Worm (Caenorhabditis elegans): ENCODE measurements around the gene flp-25.

flp-25 gene

ce11 chrIII:9322010-9322409 lies 39.3 kb upstream of the flp-25 start, which contains the start of gene cpb-1:
Gene cpb-1, plus strand, starts transcription at chrIII:9322310.
- TF ChIP-seq ceh-31 (tag; optimal IDR thresholded peaks at IDR 0.05) (no peak), C38D4.7 (GFP tag; optimal IDR thresholded peaks at IDR 0.05) (no peak), ceh-30 (tag; optimal IDR thresholded peaks at IDR 0.05) (no peak)

ce11 chrIII:9324724-9325123 lies 36.6 kb upstream of the flp-25 start, which contains the start of gene C40H1.7:
Gene C40H1.7, plus strand, starts transcription at chrIII:9325024.
- TF ChIP-seq ttx-3 (tag; optimal IDR thresholded peaks at IDR 0.05): no peak
- TF ChIP-seq unc-3 (GFP tag; conservative IDR thresholded peaks at IDR 0.05): no peak
- no peak for TF ChIP-seq unc-3 (tag; optimal IDR thresholded peaks at IDR 0.05)
- TF ChIP-seq hlh-8 (tag; optimal IDR thresholded peaks at IDR 0.05): no peak
- TF ChIP-seq elt-2 (tag; optimal IDR thresholded peaks at IDR 0.05): no peak
- TF ChIP-seq K09A11.1 (tag; optimal IDR thresholded peaks at IDR 0.05; ENCODE audit: insufficient read depth): no peak
- no peak for TF ChIP-seq tbx-2 (tag; optimal IDR thresholded peaks at IDR 0.05)
- no peak for TF ChIP-seq K02D7.2 (tag; optimal IDR thresholded peaks at IDR 0.05)
- no peak for TF ChIP-seq ahr-1 (tag; optimal IDR thresholded peaks at IDR 0.05)
- TF ChIP-seq ceh-9 (tag; optimal IDR thresholded peaks at IDR 0.05): no peak
- TF ChIP-seq odd-2 (tag; optimal IDR thresholded peaks at IDR 0.05): no peak
- TF ChIP-seq ceh-24 (tag; optimal IDR thresholded peaks at IDR 0.05): no peak
- no peak for TF ChIP-seq ama-1 (optimal IDR thresholded peaks at IDR 0.05)

ce11 chrIII:9326528-9326927 lies 34.8 kb upstream of the flp-25 start:
- no peak for TF ChIP-seq tbx-7 (tag; optimal IDR thresholded peaks at IDR 0.05)
- no peak for TF ChIP-seq npax-4 (tag; optimal IDR thresholded peaks at IDR 0.05)
- TF ChIP-seq elt-2 (tag; optimal IDR thresholded peaks at IDR 0.05): peak; percentile 85
- TF ChIP-seq C08G9.2 (tag; optimal IDR thresholded peaks at IDR 0.05): no peak

- no peak for TF ChIP-seq ceh-14 (tag; optimal IDR thresholded peaks at IDR 0.05)
- TF ChIP-seq ceh-2 (tag; optimal IDR thresholded peaks at IDR 0.05): no peak
- no peak for TF ChIP-seq nhr-232 (tag; optimal IDR thresholded peaks at IDR 0.05)
- TF ChIP-seq unc-42 (tag; optimal IDR thresholded peaks at IDR 0.05): no peak
- no peak for TF ChIP-seq ets-4 (tag; optimal IDR thresholded peaks at IDR 0.05)
- no peak for TF ChIP-seq hlh-8 (tag; optimal IDR thresholded peaks at IDR 0.05)
Observed at ce11 chrIII:9327910-9328309, 33.4 kb upstream of the flp-25 start.

ce11 chrIII:9328732-9329131 lies 32.6 kb upstream of the flp-25 start:
- peak; percentile 23 for TF ChIP-seq ceh-18 (tag; optimal IDR thresholded peaks at IDR 0.05)
- no peak for TF ChIP-seq hlh-13 (GFP tag; optimal IDR thresholded peaks at IDR 0.05)
- no peak for TF ChIP-seq pqm-1 (tag; optimal IDR thresholded peaks at IDR 0.05)
- no peak for TF ChIP-seq odd-2 (tag; optimal IDR thresholded peaks at IDR 0.05)
- TF ChIP-seq nhr-232 (tag; optimal IDR thresholded peaks at IDR 0.05): no peak
- no peak for TF ChIP-seq che-1 (tag; optimal IDR thresholded peaks at IDR 0.05)
- TF ChIP-seq unc-55 (GFP tag; optimal IDR thresholded peaks at IDR 0.05): peak; percentile 96
- no peak for TF ChIP-seq dve-1 (tag; optimal IDR thresholded peaks at IDR 0.05)
- no peak for TF ChIP-seq pha-4 (tag; optimal IDR thresholded peaks at IDR 0.05)

- no peak for TF ChIP-seq unc-55 (GFP tag; optimal IDR thresholded peaks at IDR 0.05)
- no peak for TF ChIP-seq nhr-11 (tag; optimal IDR thresholded peaks at IDR 0.05)
- TF ChIP-seq pha-2 (tag; optimal IDR thresholded peaks at IDR 0.05): no peak
- no peak for TF ChIP-seq dve-1 (tag; optimal IDR thresholded peaks at IDR 0.05)
Observed at ce11 chrIII:9329266-9329665, 32.1 kb upstream of the flp-25 start, which contains the start of gene C40H1.3. Gene C40H1.3, minus strand, starts transcription at chrIII:9329366.

Data from whole organism, late embryonic.